Worm (Caenorhabditis elegans) whole organism, L2 larva: ENCODE measurements around the gene cutl-18.

ENCODE experiments used
- R02D3.7 ChIP-seq: fragments of 150-350 bp; optimal IDR thresholded peaks from 2 replicates; lab custom pipeline; 2014; ENCODE audit warnings: missing biosample characterization, missing genetic modification characterization
- ama-1 ChIP-seq: fragments of 150-350 bp; optimal IDR thresholded peaks from 2 replicates; lab custom pipeline; 2018; ENCODE audit warnings: inconsistent platforms
- crh-2 ChIP-seq: sonication (generic microtip); optimal IDR thresholded peaks from 2 replicates; lab custom pipeline; 2017; ENCODE audit warnings: missing biosample characterization, missing genetic modification characterization
- fos-1 ChIP-seq: fragments of 150-350 bp; optimal IDR thresholded peaks from 2 replicates; lab custom pipeline; 2014; ENCODE audit warnings: missing biosample characterization, missing genetic modification characterization
- gmeb-1 ChIP-seq: fragments of 150-350 bp; optimal IDR thresholded peaks from 2 replicates; lab custom pipeline; 2014; ENCODE audit warnings: missing biosample characterization, missing genetic modification characterization
- lsy-2 ChIP-seq, 2 experiments: fragments of 150-350 bp in 1 of 2; sonication (generic microtip) in 1 of 2; optimal IDR thresholded peaks; 2 replicates each; lab custom pipeline; 2014 to 2017; ENCODE audit warnings: missing biosample characterization in 2 of 2, missing genetic modification characterization in 2 of 2
- nhr-237 ChIP-seq: fragments of 150-350 bp; optimal IDR thresholded peaks from 2 replicates; lab custom pipeline; 2014; ENCODE audit warnings: missing biosample characterization, missing genetic modification characterization
- snpc-4 ChIP-seq: fragments of 150-350 bp; optimal IDR thresholded peaks from 2 replicates; lab custom pipeline; 2014; ENCODE audit warnings: missing biosample characterization, missing genetic modification characterization
- unc-62 ChIP-seq: fragments of 150-350 bp; optimal IDR thresholded peaks from 2 replicates; lab custom pipeline; 2014; ENCODE audit warnings: missing biosample characterization, missing genetic modification reagents, missing genetic modification characterization
- zag-1 ChIP-seq: fragments of 150-350 bp; optimal IDR thresholded peaks from 2 replicates; lab custom pipeline; 2014; ENCODE audit warnings: missing biosample characterization, missing genetic modification characterization

ce11 chrV:11282272-11282671 lies 34.4 kb downstream of the cutl-18 start, which contains the start of gene gly-20:
- TF ChIP-seq ama-1 (lab: Kevin White, UChicago) (no peak), snpc-4 (tag; lab: Kevin White, UChicago) (no peak), lsy-2 (tag; optimal IDR thresholded peaks at IDR 0.05; lab: Kevin White, UChicago) (no peak), crh-2 (no peak), fos-1 (tag; lab: Kevin White, UChicago) (no peak), gmeb-1 (no peak), zag-1 (tag; lab: Kevin White, UChicago) (no peak), nhr-237 (tag; lab: Kevin White, UChicago) (no peak), unc-62 (GFP tag; lab: Kevin White, UChicago) (no peak), R02D3.7 (tag; lab: Kevin White, UChicago) (no peak)
